Worm (Caenorhabditis elegans): ENCODE results near the gene flp-14.

DNA sequence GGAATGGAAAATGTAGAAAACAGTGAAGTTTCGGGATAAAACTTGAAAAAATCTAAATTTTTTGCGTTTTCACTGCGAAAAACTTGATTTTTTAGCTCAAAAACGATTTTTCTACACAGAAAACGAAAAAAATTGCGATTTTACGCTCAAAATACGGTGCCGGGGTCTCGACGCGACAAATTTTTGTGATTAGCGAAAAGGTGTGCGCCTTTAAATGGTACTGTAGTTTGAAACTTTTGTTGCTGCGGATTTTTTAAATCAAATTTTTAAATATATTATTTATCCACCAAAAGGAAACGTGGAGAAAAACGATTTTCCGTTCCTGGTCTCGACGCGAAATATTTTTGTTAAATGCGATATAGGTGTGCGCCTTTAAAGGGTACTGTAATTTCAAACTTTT, 3.1 kb upstream of the flp-14 start:
- TF ChIP-seq egl-27 (tag; optimal IDR thresholded peaks at IDR 0.05) (no peak), nhr-23 (tag; optimal IDR thresholded peaks at IDR 0.05) (no peak), nhr-12 (tag; optimal IDR thresholded peaks at IDR 0.05) (no peak), unc-62 (GFP tag; optimal IDR thresholded peaks at IDR 0.05) (no peak), ceh-16 (tag; optimal IDR thresholded peaks at IDR 0.05) (no peak), mdl-1 (tag; optimal IDR thresholded peaks at IDR 0.05) (no peak), nfya-1 (tag; optimal IDR thresholded peaks at IDR 0.05; ENCODE audit: insufficient read depth) (no peak), elt-1 (tag; optimal IDR thresholded peaks at IDR 0.05) (no peak), nhr-25 (tag; optimal IDR thresholded peaks at IDR 0.05) (no peak), jun-1 (tag; optimal IDR thresholded peaks at IDR 0.05) (no peak), ZK546.5 (tag; optimal IDR thresholded peaks at IDR 0.05) (no peak)
